Worm (Caenorhabditis elegans) whole organism, L4/young adult: Measurements from ENCODE around the gene fbxa-116.

Experiments used
- W03F9.2 ChIP-seq: fragments of 150-350 bp; optimal IDR thresholded peaks from 2 replicates; lab custom pipeline; 2014; ENCODE audit warnings: missing biosample characterization, missing genetic modification characterization
- dao-5 ChIP-seq: sonication (generic microtip); optimal IDR thresholded peaks from 2 replicates; lab custom pipeline; 2016; ENCODE audit warnings: missing genotype, missing genetic modification characterization, moderate library complexity, missing compliant biosample characterization
- him-1 ChIP-seq: sonication (generic microtip); optimal IDR thresholded peaks from 2 replicates; lab custom pipeline; 2016; ENCODE audit warnings: missing genotype, missing genetic modification reagents, missing genetic modification characterization, missing compliant biosample characterization

DNA sequence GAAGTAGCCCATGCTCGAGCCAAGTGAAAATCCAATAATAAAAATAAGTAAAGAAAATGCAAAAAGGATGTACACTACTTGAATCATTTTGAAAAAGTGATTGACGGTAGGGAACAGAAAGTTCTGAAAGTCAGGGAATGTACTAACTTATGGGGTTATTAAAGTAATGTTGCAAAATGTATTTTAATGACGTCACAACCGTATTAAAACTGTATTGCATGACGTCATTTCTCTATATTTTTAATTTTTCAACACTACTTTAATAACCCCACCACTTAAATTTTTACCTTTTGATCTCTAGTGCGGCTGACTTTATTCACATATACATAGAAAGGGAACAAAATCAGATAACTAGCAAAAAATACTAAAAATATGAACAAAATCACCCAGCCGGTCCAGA is 6.4 kb downstream of the fbxa-116 start:
- TF ChIP-seq him-1 (no peak), W03F9.2 (no peak), dao-5 (tag; lab: Kevin White, UChicago) (no peak)
